Fruit fly (Drosophila melanogaster) whole organism, embryonic: ENCODE data around the gene CG15878.

ENCODE experiments used
- CG3995 ChIP-seq: fragments of 200-800 bp; sonication (Bioruptor generic); optimal IDR thresholded peaks from 3 replicates; lab custom pipeline; 2016; ENCODE audit warnings: missing biosample characterization, missing genetic modification characterization
- Nf-YA ChIP-seq: fragments of 200-800 bp; sonication (Bioruptor generic); IDR thresholded peaks from 2 replicates; pipeline ENCODE4 v1.3.6; 2022; ENCODE audit warnings: missing biosample characterization, missing genetic modification characterization
- fru ChIP-seq: fragments of >200 bp; optimal IDR thresholded peaks from 2 replicates; lab custom pipeline; 2017
- pho ChIP-seq: fragments of 200-800 bp; sonication (Bioruptor generic); optimal IDR thresholded peaks from 2 replicates; lab custom pipeline; 2016; ENCODE audit warnings: missing biosample characterization, missing genetic modification characterization
- usp ChIP-seq: fragments of >200 bp; optimal IDR thresholded peaks from 2 replicates; lab custom pipeline; 2017; ENCODE audit warnings: missing biosample characterization, missing genetic modification characterization

- TF ChIP-seq CG3995 (GFP tag; lab: Kevin White, UChicago) (no peak), fru (lab: Kevin White, UChicago) (no peak), usp (no peak), pho (GFP tag; lab: Kevin White, UChicago) (no peak), Nf-YA (GFP tag; lab: Robert Waterston, UW) (no peak)
These were observed 24.7 kb upstream of the CG15878 start, which contains the start of gene CG9018 for dm6 chr3L:2237034-2237433.
